Worm (Caenorhabditis elegans) whole organism, midembryonic: Measurements from ENCODE around the gene bbs-8.
A peak's percentile ranks its signal among the peaks of the same experiment; 100 is the strongest.

Experiments
- T22C8.4 ChIP-seq: fragments of 200-800 bp; sonication (Bioruptor generic); IDR thresholded peaks from 2 replicates; pipeline ENCODE4 v1.3.6; 2022; ENCODE audit warnings: missing genetic modification characterization, missing compliant biosample characterization
- cog-1 ChIP-seq: sonication (generic microtip); optimal IDR thresholded peaks from 2 replicates; lab custom pipeline; 2016; ENCODE audit warnings: missing genetic modification characterization, missing compliant biosample characterization
- flt-1 ChIP-seq: fragments of 200-800 bp; sonication (Bioruptor generic); IDR thresholded peaks from 2 replicates; pipeline ENCODE4 v1.3.6; 2022; ENCODE audit warnings: missing genetic modification characterization, missing compliant biosample characterization
- klf-2 ChIP-seq: fragments of 200-800 bp; sonication (Bioruptor generic); conservative IDR thresholded peaks from 2 replicates; pipeline ENCODE4 v1.3.6; 2022; ENCODE audit warnings: missing genetic modification reagents, missing genetic modification characterization, missing compliant biosample characterization
- med-1 ChIP-seq: sonication (generic microtip); optimal IDR thresholded peaks from 2 replicates; lab custom pipeline; 2017; ENCODE audit warnings: missing genetic modification characterization, mild to moderate bottlenecking, missing compliant biosample characterization, antibody characterized with exemption, missing genetic modification reagents; ENCODE audit not compliant: insufficient read depth
- ref-1 ChIP-seq: fragments of 200-800 bp; sonication (Bioruptor generic); conservative IDR thresholded peaks from 2 replicates; pipeline ENCODE4 v1.3.6; 2022; ENCODE audit warnings: missing genetic modification reagents, missing genetic modification characterization, missing compliant biosample characterization
- tab-1 ChIP-seq: fragments of 200-800 bp; sonication (Bioruptor generic); IDR thresholded peaks from 2 replicates; pipeline ENCODE4 v1.3.6; 2022; ENCODE audit warnings: missing genetic modification characterization, missing compliant biosample characterization
- ztf-23 ChIP-seq: fragments of 200-800 bp; sonication (Bioruptor generic); IDR thresholded peaks from 2 replicates; pipeline ENCODE4 v1.3.6; 2022; ENCODE audit warnings: missing genetic modification reagents, missing genetic modification characterization, missing compliant biosample characterization
- ztf-29 ChIP-seq: fragments of 200-800 bp; sonication (Bioruptor generic); IDR thresholded peaks from 2 replicates; pipeline ENCODE4 v1.3.6; 2022; ENCODE audit warnings: missing genetic modification reagents, missing genetic modification characterization, missing compliant biosample characterization

bbs-8 gene

ce11 chrV:6796894-6797293, 32.0 kb upstream of the bbs-8 start:
- peak; percentile 65 for TF ChIP-seq cog-1
- no peak for TF ChIP-seq ztf-29

- TF ChIP-seq flt-1 (no peak), klf-2 (GFP tag; lab: Robert Waterston, UW) (no peak), ztf-29 (no peak), med-1 (GFP tag; lab: Kevin White, UChicago) (no peak), T22C8.4 (GFP tag; lab: Robert Waterston, UW) (no peak), cog-1 (no peak), ztf-23 (GFP tag; lab: Robert Waterston, UW) (no peak), tab-1 (GFP tag; lab: Robert Waterston, UW) (no peak), ref-1 (GFP tag; lab: Robert Waterston, UW) (no peak)
Observed at ce11 chrV:6796264-6796663, 31.4 kb upstream of the bbs-8 start.

- TF ChIP-seq cog-1, result no peak
- no peak for TF ChIP-seq med-1 (GFP tag; lab: Kevin White, UChicago)
- TF ChIP-seq ztf-29, result no peak
Observed at ce11 chrV:6793744-6794239, 28.9 kb upstream of the bbs-8 start, which contains the start of gene ZC404.1. Gene ZC404.1 (plus strand): TSS chrV:6794189.

DNA sequence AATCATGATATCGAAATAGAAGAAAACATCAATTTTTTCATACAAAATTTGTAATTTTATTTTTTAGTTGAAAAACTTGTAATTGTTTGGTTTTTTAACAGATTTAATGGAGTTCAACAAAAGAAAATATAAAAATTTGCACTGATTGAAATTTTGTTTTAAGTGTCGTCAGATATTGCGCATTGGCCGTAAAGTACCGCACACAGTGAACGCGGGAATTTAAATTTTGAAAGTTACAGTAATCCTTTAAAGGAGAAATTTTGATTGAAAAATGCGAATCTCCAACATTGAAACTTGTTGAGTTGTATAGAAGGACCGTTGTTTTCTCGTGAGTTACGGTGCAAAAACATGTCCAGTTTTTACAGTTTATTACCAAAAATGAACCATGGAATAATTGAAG, 28.1 kb upstream of the bbs-8 start:
- TF ChIP-seq ref-1 (GFP tag; lab: Robert Waterston, UW) (no peak), cog-1 (no peak), tab-1 (GFP tag; lab: Robert Waterston, UW) (no peak)

DNA sequence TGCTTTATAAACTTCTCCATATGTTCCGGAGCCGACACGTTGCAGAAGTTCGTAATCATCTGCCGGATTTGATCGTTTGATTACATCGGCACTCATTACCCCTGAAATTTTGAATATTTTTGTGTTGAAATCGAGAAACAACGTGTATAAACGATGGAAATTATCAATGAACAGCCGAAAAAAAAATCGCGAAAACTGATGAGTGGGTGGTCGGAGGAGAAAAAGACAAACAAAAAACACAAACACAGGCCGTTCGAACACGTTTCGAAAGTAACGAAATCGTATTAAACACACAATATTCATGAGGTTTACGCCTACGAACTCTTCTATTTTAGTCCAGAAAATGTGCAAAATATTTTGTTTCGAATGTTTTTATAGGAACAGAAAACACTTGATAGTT, 27.7 kb upstream of the bbs-8 start, which contains the start of gene gck-2:
Gene gck-2, minus strand, starts transcription at position 101 of the 400 bp plus-strand sequence.
- TF ChIP-seq ref-1 (GFP tag; lab: Robert Waterston, UW) (no peak), cog-1 (no peak), ztf-23 (GFP tag; lab: Robert Waterston, UW) (no peak), T22C8.4 (GFP tag; lab: Robert Waterston, UW) (no peak), flt-1 (no peak), klf-2 (GFP tag; lab: Robert Waterston, UW) (no peak), tab-1 (GFP tag; lab: Robert Waterston, UW) (no peak), ztf-29 (no peak), med-1 (GFP tag; lab: Kevin White, UChicago) (no peak)

ce11 chrV:6787906-6788430, 23.1 kb upstream of the bbs-8 start, which contains the start of gene ZC404.2:
Gene ZC404.2 (plus strand): TSS chrV:6787952.
- TF ChIP-seq tab-1 (GFP tag; lab: Robert Waterston, UW) (no peak), ztf-23 (GFP tag; lab: Robert Waterston, UW) (no peak), med-1 (GFP tag; lab: Kevin White, UChicago) (no peak), flt-1 (no peak), ztf-29 (no peak), klf-2 (GFP tag; lab: Robert Waterston, UW) (no peak), cog-1 (no peak), ref-1 (GFP tag; lab: Robert Waterston, UW) (no peak), T22C8.4 (GFP tag; lab: Robert Waterston, UW) (no peak)

DNA sequence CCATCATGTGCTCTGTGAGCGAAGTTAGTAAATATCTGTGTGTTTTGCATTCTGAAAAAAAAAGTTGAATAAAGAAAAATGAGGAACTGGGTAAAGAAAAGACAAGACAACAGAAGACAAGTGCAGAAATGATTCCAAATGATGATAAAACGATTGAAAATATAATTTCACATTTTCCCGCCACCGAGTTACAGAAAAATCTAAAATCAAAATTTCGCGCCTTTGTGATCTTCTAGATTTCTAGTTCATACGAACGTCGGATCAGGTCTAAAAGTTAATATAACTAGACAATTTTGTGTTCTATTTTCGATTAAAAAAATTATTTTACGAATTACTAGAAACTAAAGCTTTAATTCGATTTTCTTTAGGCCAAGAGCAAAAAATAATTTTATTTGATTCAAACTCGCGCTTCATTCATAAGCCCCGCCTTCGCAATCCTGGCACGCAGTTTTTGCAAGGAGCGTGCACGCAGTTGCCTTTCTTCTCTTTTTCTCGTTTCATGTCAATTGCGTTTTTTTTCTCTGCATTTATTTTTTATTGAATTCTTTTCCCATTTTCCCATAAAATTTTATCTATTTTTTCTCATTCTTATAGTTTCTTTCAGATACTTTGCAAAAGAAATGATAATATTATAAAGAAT, 20.1 kb upstream of the bbs-8 start, which contains the start of the genes spn-4 and spe-39:
Gene spn-4, minus strand, starts transcription at position 51 of the 640 bp plus-strand sequence.
Gene spe-39, plus strand, starts transcription at position 599 of the 640 bp plus-strand sequence.
- TF ChIP-seq ztf-23 (GFP tag; lab: Robert Waterston, UW) (peak; percentile 51; the same call in 1 of the 2 replicates), flt-1 (peak; percentile 62), klf-2 (GFP tag; lab: Robert Waterston, UW) (0 out of 2 replicates have a peak, but pooled peaks have one; percentile 50), tab-1 (GFP tag; lab: Robert Waterston, UW) (peak; percentile 66; the same call in 1 of the 2 replicates), T22C8.4 (GFP tag; lab: Robert Waterston, UW) (no peak), ztf-29 (peak; percentile 48; the same call in 1 of the 2 replicates), cog-1 (no peak), med-1 (GFP tag; lab: Kevin White, UChicago) (peak; percentile 72), ref-1 (GFP tag; lab: Robert Waterston, UW) (no peak)

- TF ChIP-seq tab-1 (GFP tag; lab: Robert Waterston, UW), result no peak
- no peak for TF ChIP-seq ztf-29
- no peak for TF ChIP-seq flt-1
- no peak for TF ChIP-seq klf-2 (GFP tag; lab: Robert Waterston, UW)
Observed at ce11 chrV:6783044-6783625, 18.3 kb upstream of the bbs-8 start.

ce11 chrV:6782260-6782659, 17.4 kb upstream of the bbs-8 start:
- no peak for TF ChIP-seq T22C8.4 (GFP tag; lab: Robert Waterston, UW)
- no peak for TF ChIP-seq ztf-29
- no peak for TF ChIP-seq tab-1 (GFP tag; lab: Robert Waterston, UW)
- TF ChIP-seq ref-1 (GFP tag; lab: Robert Waterston, UW), result no peak
- TF ChIP-seq flt-1, result no peak
- TF ChIP-seq cog-1, result no peak
- no peak for TF ChIP-seq med-1 (GFP tag; lab: Kevin White, UChicago)

DNA sequence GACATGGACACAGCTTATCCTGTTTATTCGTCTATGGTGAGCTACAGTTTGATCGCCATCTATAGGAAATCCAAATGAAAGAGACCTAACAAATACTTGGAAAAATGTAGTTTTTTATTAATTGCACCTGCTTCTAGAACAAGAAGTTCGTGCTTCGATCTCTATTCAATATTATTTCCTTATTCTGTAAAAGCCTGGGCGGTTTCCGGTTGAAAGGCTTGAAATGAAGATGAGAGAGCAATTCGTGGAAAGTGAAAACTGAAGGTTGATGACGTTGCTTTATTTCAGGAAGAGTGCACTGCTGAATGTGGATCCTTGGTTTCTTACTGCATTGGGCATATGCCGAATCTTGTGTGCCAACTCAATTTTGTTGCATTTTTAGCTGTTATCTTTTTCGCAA, 15.8 kb upstream of the bbs-8 start:
- TF ChIP-seq T22C8.4 (GFP tag; lab: Robert Waterston, UW) (no peak), ref-1 (GFP tag; lab: Robert Waterston, UW) (no peak), cog-1 (no peak), ztf-29 (no peak), klf-2 (GFP tag; lab: Robert Waterston, UW) (no peak), ztf-23 (GFP tag; lab: Robert Waterston, UW) (no peak), tab-1 (GFP tag; lab: Robert Waterston, UW) (no peak), flt-1 (no peak), med-1 (GFP tag; lab: Kevin White, UChicago) (no peak)
